Worm (Caenorhabditis elegans): ENCODE results near the gene ttyh-1.

- TF ChIP-seq flt-1 (GFP tag; IDR thresholded peaks at IDR 0.05) (no peak), ref-1 (GFP tag; conservative IDR thresholded peaks at IDR 0.05) (no peak), cog-1 (tag; optimal IDR thresholded peaks at IDR 0.05) (no peak), tab-1 (GFP tag; IDR thresholded peaks at IDR 0.05) (no peak), klf-2 (GFP tag; conservative IDR thresholded peaks at IDR 0.05) (no peak), med-1 (GFP tag; optimal IDR thresholded peaks at IDR 0.05; ENCODE audit: insufficient read depth) (no peak), ztf-23 (GFP tag; IDR thresholded peaks at IDR 0.05) (no peak), T22C8.4 (GFP tag; IDR thresholded peaks at IDR 0.05) (no peak)
These were observed 43.2 kb downstream of the ttyh-1 start for ce11 chrX:11411675-11412074.
